Fruit fly (Drosophila melanogaster) whole organism, embryonic: ENCODE data around the gene obst-G.
A peak's percentile ranks its signal among the peaks of the same experiment; 100 is the strongest.

Source experiments
- CG10267 ChIP-seq: fragments of 200-800 bp; sonication (Bioruptor generic); optimal IDR thresholded peaks from 2 replicates; lab custom pipeline; 2018; ENCODE audit warnings: missing biosample characterization, mild to moderate bottlenecking, missing genetic modification characterization, moderate library complexity
- CG11456 ChIP-seq: fragments of 200-800 bp; sonication (Bioruptor generic); IDR thresholded peaks from 3 replicates; pipeline ENCODE4 v1.3.6; 2022; ENCODE audit warnings: missing biosample characterization, missing genetic modification characterization
- CG12659 ChIP-seq: fragments of 200-800 bp; sonication (Bioruptor generic); optimal IDR thresholded peaks from 3 replicates; lab custom pipeline; 2017; ENCODE audit warnings: mild to moderate bottlenecking, missing biosample characterization, missing genetic modification reagents, missing genetic modification characterization
- CG12744 ChIP-seq: fragments of 200-800 bp; sonication (Bioruptor generic); optimal IDR thresholded peaks from 2 replicates; lab custom pipeline; 2016; ENCODE audit warnings: missing biosample characterization, missing genetic modification characterization
- CG13287 ChIP-seq: fragments of 200-800 bp; sonication (Bioruptor generic); IDR thresholded peaks from 2 replicates; pipeline ENCODE4 v1.3.6; 2022; ENCODE audit warnings: missing biosample characterization, missing genetic modification characterization; ENCODE audit not compliant: partially characterized antibody
- CG14965 ChIP-seq: fragments of 200-800 bp; sonication (Bioruptor generic); optimal IDR thresholded peaks from 2 replicates; lab custom pipeline; 2016; ENCODE audit warnings: missing biosample characterization, missing genetic modification characterization, borderline replicate concordance
- CG15514 ChIP-seq: fragments of 200-800 bp; sonication (Bioruptor generic); optimal IDR thresholded peaks from 3 replicates; lab custom pipeline; 2017; ENCODE audit warnings: missing biosample characterization, missing genetic modification characterization, mild to moderate bottlenecking, moderate library complexity, missing genetic modification reagents
- CG1603 ChIP-seq: fragments of 200-800 bp; sonication (Bioruptor generic); optimal IDR thresholded peaks from 2 replicates; lab custom pipeline; 2019; ENCODE audit warnings: missing biosample characterization, mild to moderate bottlenecking, missing genetic modification characterization, moderate library complexity
- CG1647 ChIP-seq: fragments of 200-800 bp; sonication (Bioruptor generic); optimal IDR thresholded peaks from 3 replicates; lab custom pipeline; 2016; ENCODE audit warnings: missing biosample characterization, missing genetic modification characterization
- CG17568 ChIP-seq: fragments of 200-800 bp; sonication (Bioruptor generic); optimal IDR thresholded peaks from 2 replicates; lab custom pipeline; 2018; ENCODE audit warnings: missing biosample characterization, mild to moderate bottlenecking, missing genetic modification characterization, moderate library complexity
- CG17802 ChIP-seq: fragments of 200-800 bp; sonication (Bioruptor generic); optimal IDR thresholded peaks from 2 replicates; lab custom pipeline; 2018; ENCODE audit warnings: missing biosample characterization, mild to moderate bottlenecking, missing genetic modification characterization, moderate library complexity
- CG17829 ChIP-seq: fragments of 200-800 bp; optimal IDR thresholded peaks from 2 replicates; lab custom pipeline; 2019; ENCODE audit warnings: missing biosample characterization, mild to moderate bottlenecking, missing genetic modification characterization, moderate library complexity
- CG30431 ChIP-seq: fragments of 200-800 bp; sonication (Bioruptor generic); optimal IDR thresholded peaks from 2 replicates; lab custom pipeline; 2017; ENCODE audit warnings: missing biosample characterization, missing genetic modification characterization
- CG32767 ChIP-seq: fragments of 200-800 bp; sonication (Bioruptor generic); IDR thresholded peaks from 2 replicates; pipeline ENCODE4 v1.3.6; 2022; ENCODE audit warnings: missing biosample characterization, missing genetic modification characterization
- CG3847 ChIP-seq: fragments of 200-800 bp; sonication (Bioruptor generic); IDR thresholded peaks from 2 replicates; pipeline ENCODE4 v1.3.6; 2022; ENCODE audit warnings: missing biosample characterization, missing genetic modification characterization
- CG4424 ChIP-seq: fragments of 200-800 bp; sonication (Bioruptor generic); optimal IDR thresholded peaks from 3 replicates; lab custom pipeline; 2016; ENCODE audit warnings: missing biosample characterization, missing genetic modification characterization
- CG5245 ChIP-seq: fragments of 200-800 bp; sonication (Bioruptor generic); optimal IDR thresholded peaks from 3 replicates; lab custom pipeline; 2016; ENCODE audit warnings: missing biosample characterization, missing genetic modification characterization
- CG8359 ChIP-seq: fragments of 200-800 bp; sonication (Bioruptor generic); optimal IDR thresholded peaks from 2 replicates; lab custom pipeline; 2017; ENCODE audit warnings: missing biosample characterization, mild to moderate bottlenecking, missing genetic modification characterization, borderline replicate concordance
- CG8478 ChIP-seq: fragments of >200 bp; optimal IDR thresholded peaks from 2 replicates; lab custom pipeline; 2018
- CHES-1-like ChIP-seq: fragments of 200-800 bp; sonication (Bioruptor generic); optimal IDR thresholded peaks from 2 replicates; lab custom pipeline; 2016; ENCODE audit warnings: missing biosample characterization, missing genetic modification characterization
- GATAe ChIP-seq: fragments of 200-800 bp; sonication (Bioruptor generic); conservative IDR thresholded peaks from 2 replicates; pipeline ENCODE4 v1.3.6; 2022; ENCODE audit warnings: missing biosample characterization, missing genetic modification characterization
- HmgZ ChIP-seq: fragments of 200-800 bp; sonication (Bioruptor generic); optimal IDR thresholded peaks from 2 replicates; lab custom pipeline; 2018; ENCODE audit warnings: missing biosample characterization, mild to moderate bottlenecking, missing genetic modification characterization
- Lhr ChIP-seq: fragments of 200-800 bp; sonication (Bioruptor generic); optimal IDR thresholded peaks from 3 replicates; lab custom pipeline; 2017; ENCODE audit warnings: mild to moderate bottlenecking, missing biosample characterization, missing genetic modification reagents, missing genetic modification characterization
- Neu2 ChIP-seq: fragments of 200-800 bp; sonication (Bioruptor generic); optimal IDR thresholded peaks from 3 replicates; lab custom pipeline; 2016; ENCODE audit warnings: missing biosample characterization, missing genetic modification characterization, borderline replicate concordance
- Rfx ChIP-seq: fragments of 200-800 bp; sonication (Bioruptor generic); IDR thresholded peaks from 2 replicates; pipeline ENCODE4 v1.3.6; 2022; ENCODE audit warnings: missing biosample characterization, missing genetic modification characterization
- Scr ChIP-seq: fragments of 200-800 bp; sonication (Bioruptor generic); IDR thresholded peaks from 2 replicates; pipeline ENCODE4 v1.3.6; 2022; ENCODE audit warnings: missing biosample characterization, missing genetic modification characterization; ENCODE audit not compliant: partially characterized antibody
- Side ChIP-seq: fragments of 200-800 bp; sonication (Bioruptor generic); optimal IDR thresholded peaks from 2 replicates; lab custom pipeline; 2016; ENCODE audit warnings: missing biosample characterization, missing genetic modification characterization
- Usf ChIP-seq: fragments of 200-800 bp; sonication (Bioruptor generic); optimal IDR thresholded peaks from 2 replicates; lab custom pipeline; 2017; ENCODE audit warnings: missing genotype, missing biosample characterization, missing genetic modification characterization
- Vsx1 ChIP-seq: fragments of 200-800 bp; sonication (Bioruptor generic); optimal IDR thresholded peaks from 2 replicates; lab custom pipeline; 2017; ENCODE audit warnings: missing biosample characterization, mild to moderate bottlenecking, missing genetic modification characterization, missing genetic modification reagents
- ara ChIP-seq: fragments of 200-800 bp; sonication (Bioruptor generic); IDR thresholded peaks from 2 replicates; pipeline ENCODE4 v1.3.6; 2022; ENCODE audit warnings: missing biosample characterization, missing genetic modification characterization
- ci ChIP-seq: fragments of 200-800 bp; sonication (Bioruptor generic); IDR thresholded peaks from 3 replicates; pipeline ENCODE4 v1.3.6; 2022; ENCODE audit warnings: missing biosample characterization, missing genetic modification characterization
- da ChIP-seq: fragments of 200-800 bp; sonication (Bioruptor generic); optimal IDR thresholded peaks from 2 replicates; lab custom pipeline; 2016; ENCODE audit warnings: missing biosample characterization, missing genetic modification characterization
- dysf ChIP-seq: fragments of 200-800 bp; sonication (Bioruptor generic); IDR thresholded peaks from 3 replicates; pipeline ENCODE4 v1.3.6; 2022; ENCODE audit warnings: missing biosample characterization, missing genetic modification characterization
- ems ChIP-seq: fragments of 200-800 bp; sonication (Bioruptor generic); optimal IDR thresholded peaks from 3 replicates; lab custom pipeline; 2016; ENCODE audit warnings: missing biosample characterization, missing genetic modification characterization
- gro ChIP-seq: fragments of 200-800 bp; sonication (Bioruptor generic); optimal IDR thresholded peaks from 2 replicates; lab custom pipeline; 2016; ENCODE audit warnings: missing biosample characterization, missing genetic modification characterization
- mirr ChIP-seq: fragments of 200-800 bp; sonication (Bioruptor generic); optimal IDR thresholded peaks from 3 replicates; lab custom pipeline; 2018; ENCODE audit warnings: missing biosample characterization, mild to moderate bottlenecking, missing genetic modification characterization
- nerfin-1 ChIP-seq: fragments of 200-800 bp; sonication (Bioruptor generic); optimal IDR thresholded peaks from 3 replicates; lab custom pipeline; 2019; ENCODE audit warnings: missing biosample characterization, mild to moderate bottlenecking, missing genetic modification characterization, moderate library complexity
- pan ChIP-seq, 4 experiments: fragments of >200 bp in 3 of 4; fragments of 200-800 bp in 1 of 4; sonication (Bioruptor generic) in 1 of 4; optimal IDR thresholded peaks in 3 of 4; IDR thresholded peaks in 1 of 4; 2 replicates each; pipeline versions ENCODE4 v1.3.6 to Lab custom; 2017 to 2022; ENCODE audit warnings: missing biosample characterization in 2 of 4, missing genetic modification characterization in 2 of 4, mixed read lengths in 1 of 4
- pb ChIP-seq: fragments of 200-800 bp; sonication (Bioruptor generic); optimal IDR thresholded peaks from 3 replicates; lab custom pipeline; 2016; ENCODE audit warnings: missing biosample characterization, missing genetic modification characterization
- prd ChIP-seq, 3 experiments: fragments of >200 bp in 2 of 3; fragments of 200-800 bp in 1 of 3; sonication (Bioruptor generic) in 1 of 3; optimal IDR thresholded peaks in 2 of 3; IDR thresholded peaks in 1 of 3; 2 replicates in 2 of 3; 3 replicates in 1 of 3; pipeline versions ENCODE4 v1.3.6 to Lab custom; 2017 to 2022; ENCODE audit warnings: missing biosample characterization in 1 of 3, missing genetic modification characterization in 1 of 3
- sens-2 ChIP-seq: fragments of 200-800 bp; sonication (Bioruptor generic); IDR thresholded peaks from 2 replicates; pipeline ENCODE4 v1.3.6; 2022; ENCODE audit warnings: missing biosample characterization, missing genetic modification characterization
- sim ChIP-seq: fragments of 200-800 bp; sonication (Bioruptor generic); IDR thresholded peaks from 2 replicates; pipeline ENCODE4 v1.3.6; 2022; ENCODE audit warnings: missing biosample characterization, missing genetic modification characterization
- so ChIP-seq: fragments of 200-800 bp; sonication (Bioruptor generic); IDR thresholded peaks from 3 replicates; pipeline ENCODE4 v1.3.6; 2022; ENCODE audit warnings: missing biosample characterization, missing genetic modification characterization
- stc ChIP-seq: fragments of 200-800 bp; sonication (Bioruptor generic); IDR thresholded peaks from 2 replicates; pipeline ENCODE4 v1.3.6; 2022; ENCODE audit warnings: missing biosample characterization, missing genetic modification characterization
- tgo ChIP-seq: fragments of 200-800 bp; sonication (Bioruptor generic); IDR thresholded peaks from 3 replicates; pipeline ENCODE4 v1.3.6; 2022; ENCODE audit warnings: missing biosample characterization, missing genetic modification characterization
- trem ChIP-seq: fragments of 200-800 bp; optimal IDR thresholded peaks from 3 replicates; lab custom pipeline; 2019; ENCODE audit warnings: missing biosample characterization, mild to moderate bottlenecking, missing genetic modification characterization, moderate library complexity
- wdn ChIP-seq: fragments of 200-800 bp; sonication (Bioruptor generic); IDR thresholded peaks from 2 replicates; pipeline ENCODE4 v1.3.6; 2022; ENCODE audit warnings: missing biosample characterization, missing genetic modification characterization
- zfh1 ChIP-seq: fragments of 200-800 bp; sonication (Bioruptor generic); IDR thresholded peaks from 3 replicates; pipeline ENCODE4 v1.3.6; 2022; ENCODE audit warnings: missing biosample characterization, missing genetic modification characterization

The obst-G gene

DNA sequence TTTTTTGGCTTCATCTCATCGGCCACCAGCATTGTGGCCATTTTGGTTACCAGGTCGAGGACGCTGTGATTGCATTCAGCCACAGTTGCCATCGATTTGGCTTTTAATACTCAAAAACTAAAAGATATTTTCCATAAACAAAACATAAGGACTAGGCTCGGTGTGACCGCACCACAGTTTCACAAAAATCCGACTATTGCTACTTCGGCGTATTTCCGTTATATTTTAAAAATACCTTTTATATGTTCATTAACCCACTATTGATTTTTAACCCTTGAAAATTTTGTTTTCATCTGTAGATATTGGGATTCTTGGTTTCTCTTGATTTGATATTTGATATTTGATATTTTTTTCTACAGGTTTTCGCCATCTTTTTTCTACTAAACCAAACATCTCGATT, 44.8 kb upstream of the obst-G start, which contains the start of gene Grip163 (continued):
- TF ChIP-seq Scr (GFP tag; lab: Robert Waterston, UW) (peak; percentile 15; the same call in 1 of the 2 replicates), CG15514 (GFP tag; lab: Kevin White, UChicago) (no peak), Usf (GFP tag; lab: Kevin White, UChicago) (no peak), zfh1 (GFP tag; lab: Robert Waterston, UW) (no peak), CG14965 (GFP tag; lab: Kevin White, UChicago) (no peak), CHES-1-like (GFP tag; lab: Kevin White, UChicago) (no peak), trem (peak; percentile 35), CG13287 (GFP tag; lab: Robert Waterston, UW) (peak; percentile 10; the same call in 1 of the 2 replicates)

- TF ChIP-seq wdn (no peak), GATAe (GFP tag; lab: Robert Waterston, UW) (no peak), CG17802 (no peak), CG17568 (no peak), CG8478 (lab: Kevin White, UChicago) (no peak), CG12659 (GFP tag; lab: Kevin White, UChicago) (peak; percentile 78), CG1603 (tag; lab: Kevin White, UChicago) (no peak), HmgZ (tag; lab: Kevin White, UChicago) (peak; percentile 70), CG3847 (GFP tag; lab: Robert Waterston, UW) (0 out of 2 replicates have a peak, but pooled peaks have one; percentile 29), tgo (GFP tag; lab: Robert Waterston, UW) (peak; percentile 29; the same call in 2 of the 3 replicates), sens-2 (GFP tag; lab: Robert Waterston, UW) (no peak), CG30431 (GFP tag; lab: Kevin White, UChicago) (no peak), CG17829 (tag; lab: Kevin White, UChicago) (peak; percentile 81), nerfin-1 (tag; lab: Kevin White, UChicago) (no peak), ara (no peak; the same call in 1 of the 2 replicates), Lhr (no peak), pan (optimal IDR thresholded peaks at IDR 0.05; lab: Kevin White, UChicago) (no peak), pan (GFP tag; optimal IDR thresholded peaks at IDR 0.05 in 1 of 2, IDR thresholded peaks at IDR 0.05 in 1 of 2) (peak in 1 of 2 experiments; percentile 42), prd (optimal IDR thresholded peaks at IDR 0.05; lab: Kevin White, UChicago) (no peak), prd (GFP tag; IDR thresholded peaks at IDR 0.05; lab: Robert Waterston, UW) (peak; percentile 53), sim (GFP tag; lab: Robert Waterston, UW) (no peak), ci (GFP tag; lab: Robert Waterston, UW) (peak; percentile 76), CG1647 (GFP tag; lab: Kevin White, UChicago) (peak; percentile 9), CG12744 (GFP tag; lab: Kevin White, UChicago) (no peak), CG8359 (GFP tag; lab: Kevin White, UChicago) (no peak), gro (no peak), ems (GFP tag; lab: Kevin White, UChicago) (no peak), CG5245 (peak; percentile 24), mirr (GFP tag; lab: Kevin White, UChicago) (no peak), CG32767 (GFP tag; lab: Robert Waterston, UW) (no peak), Rfx (GFP tag; lab: Robert Waterston, UW) (peak; percentile 77), CG4424 (no peak), dysf (GFP tag; lab: Robert Waterston, UW) (peak; percentile 57; the same call in 2 of the 3 replicates), so (GFP tag; lab: Robert Waterston, UW) (no peak), CG13287 (GFP tag; lab: Robert Waterston, UW) (peak; percentile 95), da (GFP tag; lab: Kevin White, UChicago) (no peak), stc (GFP tag; lab: Robert Waterston, UW) (no peak; the same call in 1 of the 2 replicates), Vsx1 (GFP tag; lab: Kevin White, UChicago) (no peak), Side (GFP tag; lab: Kevin White, UChicago) (no peak), pb (no peak), CG11456 (GFP tag; lab: Robert Waterston, UW) (peak; percentile 62; the same call in 1 of the 3 replicates), Neu2 (GFP tag; lab: Kevin White, UChicago) (no peak), CG10267 (tag; lab: Kevin White, UChicago) (peak; percentile 70)
These were observed 39.8 kb upstream of the obst-G start, which contains the start of gene viaf for dm6 chr3L:11992960-11993359. TSS of gene viaf (minus strand) at chr3L:11993179.
